Fruit fly (Drosophila melanogaster): ENCODE results near the gene Pgant4.

Pgant4 gene

dm6 chr2L:3435086-3435485 is 37.3 kb upstream of the Pgant4 start (continued):
- TF ChIP-seq CG8359 (GFP tag; optimal IDR thresholded peaks at IDR 0.05; ENCODE audit: borderline replicate concordance) (no peak), Poxn (GFP tag; IDR thresholded peaks at IDR 0.05) (no peak), az2 (GFP tag; optimal IDR thresholded peaks at IDR 0.05) (peak; percentile 37), CG1603 (tag; optimal IDR thresholded peaks at IDR 0.05) (peak; percentile 62), Drgx (GFP tag; IDR thresholded peaks at IDR 0.05) (peak; percentile 47; the same call in 1 of the 2 replicates), chif (GFP tag; optimal IDR thresholded peaks at IDR 0.05) (peak; percentile 12 to 39), usp (GFP tag; optimal IDR thresholded peaks at IDR 0.05) (no peak), CG31388 (GFP tag; optimal IDR thresholded peaks at IDR 0.05) (no peak), Dfd (GFP tag; optimal IDR thresholded peaks at IDR 0.05) (no peak), ash1 (GFP tag; optimal IDR thresholded peaks at IDR 0.05) (no peak), Hmr (GFP tag; optimal IDR thresholded peaks at IDR 0.05) (peak; percentile 53), Optix (GFP tag; IDR thresholded peaks at IDR 0.05) (peak; percentile 69), CG17568 (GFP tag; optimal IDR thresholded peaks at IDR 0.05) (no peak), Rfx (GFP tag; IDR thresholded peaks at IDR 0.05) (peak; percentile 52; the same call in 1 of the 2 replicates), Doc2 (GFP tag; IDR thresholded peaks at IDR 0.05) (no peak), CkIIα-i1 (GFP tag; IDR thresholded peaks at IDR 0.05) (no peak), Trl (optimal IDR thresholded peaks at IDR 0.05) (no peak), Trl (GFP tag; optimal IDR thresholded peaks at IDR 0.05) (no peak), CG7963 (GFP tag; IDR thresholded peaks at IDR 0.05; ENCODE audit: partially characterized antibody) (no peak), sug (tag; optimal IDR thresholded peaks at IDR 0.05) (no peak), CG6683 (GFP tag; optimal IDR thresholded peaks at IDR 0.05) (no peak), CG2889 (GFP tag; IDR thresholded peaks at IDR 0.05) (no peak), CoRest (tag; optimal IDR thresholded peaks at IDR 0.05) (peak; percentile 13), Aef1 (GFP tag; IDR thresholded peaks at IDR 0.05) (peak; percentile 28; the same call in 1 of the 3 replicates), Pdp1 (GFP tag; optimal IDR thresholded peaks at IDR 0.05) (peak in 1 of 2 experiments; percentile 33), CG11695 (GFP tag; IDR thresholded peaks at IDR 0.05) (no peak), Taf1 (GFP tag; IDR thresholded peaks at IDR 0.05) (no peak), HLH3B (GFP tag; IDR thresholded peaks at IDR 0.05) (peak; percentile 78), CG17912 (GFP tag; optimal IDR thresholded peaks at IDR 0.05) (no peak), kah (GFP tag; optimal IDR thresholded peaks at IDR 0.05) (no peak), Elba2 (GFP tag; optimal IDR thresholded peaks at IDR 0.05) (no peak), hkb (optimal IDR thresholded peaks at IDR 0.05) (no peak), hkb (GFP tag; IDR thresholded peaks at IDR 0.05) (peak; percentile 67), Oli (tag; optimal IDR thresholded peaks at IDR 0.05) (peak; percentile 59), slp2 (GFP tag; optimal IDR thresholded peaks at IDR 0.05) (no peak), lilli (GFP tag; optimal IDR thresholded peaks at IDR 0.05) (no peak), CG7357 (GFP tag; IDR thresholded peaks at IDR 0.05) (peak; percentile 35; the same call in 1 of the 3 replicates), CG7745 (tag; optimal IDR thresholded peaks at IDR 0.05) (no peak), E2f1 (GFP tag; IDR thresholded peaks at IDR 0.05) (peak; percentile 39; the same call in 1 of the 2 replicates), knrl (GFP tag; IDR thresholded peaks at IDR 0.05; ENCODE audit: partially characterized antibody) (no peak), MTF-1 (GFP tag; optimal IDR thresholded peaks at IDR 0.05; ENCODE audit: borderline replicate concordance) (no peak), CG17612 (GFP tag; IDR thresholded peaks at IDR 0.05) (no peak), inv (GFP tag; IDR thresholded peaks at IDR 0.05; ENCODE audit: partially characterized antibody) (no peak), CG12769 (tag; optimal IDR thresholded peaks at IDR 0.05) (peak; percentile 19), stwl (tag; optimal IDR thresholded peaks at IDR 0.05) (no peak), corto (GFP tag; optimal IDR thresholded peaks at IDR 0.05) (no peak), sc (optimal IDR thresholded peaks at IDR 0.05) (no peak), sc (GFP tag; optimal IDR thresholded peaks at IDR 0.05) (peak; percentile 2), CG10147 (GFP tag; optimal IDR thresholded peaks at IDR 0.05) (no peak), ase (GFP tag; IDR thresholded peaks at IDR 0.05) (peak; percentile 59), CG32772 (GFP tag; IDR thresholded peaks at IDR 0.05) (0 out of 2 replicates have a peak, but pooled peaks have one; percentile 49), wdn (GFP tag; IDR thresholded peaks at IDR 0.05) (no peak; the same call in 1 of the 2 replicates)
